Fruit fly (Drosophila melanogaster) whole organism, embryonic: ENCODE measurements around the gene Mipp2.

Experiments used
- Bgb ChIP-seq: fragments of 200-800 bp; sonication (Bioruptor generic); IDR thresholded peaks from 2 replicates; pipeline ENCODE4 v1.3.6; 2022; ENCODE audit warnings: missing biosample characterization, missing genetic modification characterization; ENCODE audit not compliant: partially characterized antibody
- CG10267 ChIP-seq: fragments of 200-800 bp; sonication (Bioruptor generic); optimal IDR thresholded peaks from 2 replicates; lab custom pipeline; 2018; ENCODE audit warnings: missing biosample characterization, mild to moderate bottlenecking, missing genetic modification characterization, moderate library complexity
- CG11398 ChIP-seq: fragments of 200-800 bp; sonication (Bioruptor generic); optimal IDR thresholded peaks from 2 replicates; lab custom pipeline; 2016; ENCODE audit warnings: missing biosample characterization, missing genetic modification characterization
- CG11504 ChIP-seq: fragments of 200-800 bp; sonication (Bioruptor generic); optimal IDR thresholded peaks from 3 replicates; lab custom pipeline; 2019; ENCODE audit warnings: missing biosample characterization, mild to moderate bottlenecking, missing genetic modification characterization, moderate library complexity
- CG12219 ChIP-seq: fragments of 200-800 bp; sonication (Bioruptor generic); optimal IDR thresholded peaks from 3 replicates; lab custom pipeline; 2018; ENCODE audit warnings: missing biosample characterization, mild to moderate bottlenecking, missing genetic modification characterization
- CG12299 ChIP-seq: fragments of 200-800 bp; sonication (Bioruptor generic); optimal IDR thresholded peaks from 2 replicates; lab custom pipeline; 2018; ENCODE audit warnings: missing biosample characterization, mild to moderate bottlenecking, missing genetic modification characterization
- CG14710 ChIP-seq: fragments of 200-800 bp; sonication (Bioruptor generic); optimal IDR thresholded peaks from 3 replicates; lab custom pipeline; 2019; ENCODE audit warnings: missing biosample characterization, mild to moderate bottlenecking, missing genetic modification characterization, moderate library complexity
- CG15601 ChIP-seq: fragments of 200-800 bp; sonication (Bioruptor generic); optimal IDR thresholded peaks from 3 replicates; lab custom pipeline; 2019; ENCODE audit warnings: missing biosample characterization, mild to moderate bottlenecking, missing genetic modification characterization, moderate library complexity
- CG18011 ChIP-seq: fragments of 200-800 bp; sonication (Bioruptor generic); optimal IDR thresholded peaks from 2 replicates; lab custom pipeline; 2017; ENCODE audit warnings: missing biosample characterization, missing genetic modification characterization, mild to moderate bottlenecking, moderate library complexity, missing genotype
- CG2199 ChIP-seq: fragments of 200-800 bp; sonication (Bioruptor generic); IDR thresholded peaks from 3 replicates; pipeline ENCODE4 v1.3.6; 2022; ENCODE audit warnings: missing biosample characterization, missing genetic modification characterization
- CG30431 ChIP-seq: fragments of 200-800 bp; sonication (Bioruptor generic); optimal IDR thresholded peaks from 2 replicates; lab custom pipeline; 2017; ENCODE audit warnings: missing biosample characterization, missing genetic modification characterization
- CG31365 ChIP-seq: fragments of 200-800 bp; sonication (Bioruptor generic); optimal IDR thresholded peaks from 2 replicates; lab custom pipeline; 2018; ENCODE audit warnings: missing biosample characterization, mild to moderate bottlenecking, missing genetic modification characterization
- CG33557 ChIP-seq: fragments of 200-800 bp; sonication (Bioruptor generic); optimal IDR thresholded peaks from 2 replicates; lab custom pipeline; 2019; ENCODE audit warnings: missing biosample characterization, mild to moderate bottlenecking, missing genetic modification characterization, moderate library complexity
- CG42726 ChIP-seq: fragments of 200-800 bp; sonication (Bioruptor generic); IDR thresholded peaks from 2 replicates; pipeline ENCODE4 v1.3.6; 2022; ENCODE audit warnings: missing biosample characterization, missing genetic modification characterization; ENCODE audit not compliant: partially characterized antibody
- CG5245 ChIP-seq: fragments of 200-800 bp; sonication (Bioruptor generic); optimal IDR thresholded peaks from 3 replicates; lab custom pipeline; 2016; ENCODE audit warnings: missing biosample characterization, missing genetic modification characterization
- CG6175 ChIP-seq: fragments of 200-800 bp; sonication (Bioruptor generic); IDR thresholded peaks from 3 replicates; pipeline ENCODE4 v1.3.6; 2022; ENCODE audit warnings: missing biosample characterization, missing genetic modification characterization
- CG6683 ChIP-seq: fragments of 200-800 bp; sonication (Bioruptor generic); optimal IDR thresholded peaks from 2 replicates; lab custom pipeline; 2017; ENCODE audit warnings: missing biosample characterization, mild to moderate bottlenecking, missing genetic modification characterization, missing genetic modification reagents
- CG6689 ChIP-seq: fragments of 200-800 bp; sonication (Bioruptor generic); IDR thresholded peaks from 2 replicates; pipeline ENCODE4 v1.3.6; 2022; ENCODE audit warnings: missing biosample characterization, missing genetic modification characterization
- CG8281 ChIP-seq: fragments of 200-800 bp; sonication (Bioruptor generic); optimal IDR thresholded peaks from 2 replicates; lab custom pipeline; 2018; ENCODE audit warnings: missing biosample characterization, mild to moderate bottlenecking, missing genetic modification characterization, moderate library complexity
- CG9797 ChIP-seq: fragments of 200-800 bp; sonication (Bioruptor generic); optimal IDR thresholded peaks from 3 replicates; lab custom pipeline; 2018; ENCODE audit warnings: missing biosample characterization, mild to moderate bottlenecking, missing genetic modification characterization
- CkIIα-i1 ChIP-seq: fragments of 200-800 bp; sonication (Bioruptor generic); IDR thresholded peaks from 2 replicates; pipeline ENCODE4 v1.3.6; 2022; ENCODE audit warnings: missing biosample characterization, missing genetic modification characterization
- Dp ChIP-seq: fragments of 200-800 bp; sonication (Bioruptor generic); optimal IDR thresholded peaks from 2 replicates; lab custom pipeline; 2018; ENCODE audit warnings: missing biosample characterization, mild to moderate bottlenecking, missing genetic modification characterization, moderate library complexity
- Dref ChIP-seq: fragments of 200-800 bp; sonication (Bioruptor generic); IDR thresholded peaks from 2 replicates; pipeline ENCODE4 v1.3.6; 2022; ENCODE audit warnings: missing biosample characterization, missing genetic modification characterization
- Ets97D ChIP-seq: fragments of 200-800 bp; sonication (Bioruptor generic); optimal IDR thresholded peaks from 3 replicates; lab custom pipeline; 2016; ENCODE audit warnings: missing biosample characterization, missing genetic modification characterization
- HLH3B ChIP-seq: fragments of 200-800 bp; sonication (Bioruptor generic); IDR thresholded peaks from 2 replicates; pipeline ENCODE4 v1.3.6; 2022; ENCODE audit warnings: missing biosample characterization, missing genetic modification characterization
- Max ChIP-seq: fragments of 200-800 bp; sonication (Bioruptor generic); optimal IDR thresholded peaks from 2 replicates; lab custom pipeline; 2016; ENCODE audit warnings: missing biosample characterization, mild to moderate bottlenecking, missing genetic modification characterization
- Myb ChIP-seq: fragments of 200-800 bp; sonication (Bioruptor generic); optimal IDR thresholded peaks from 2 replicates; lab custom pipeline; 2016; ENCODE audit warnings: missing biosample characterization, missing genetic modification characterization
- Pdp1 ChIP-seq, 2 experiments: fragments of 200-800 bp; sonication (Bioruptor generic); optimal IDR thresholded peaks; 3 replicates each; lab custom pipeline; 2016; ENCODE audit warnings: missing biosample characterization in 2 of 2, missing genetic modification characterization in 2 of 2, mild to moderate bottlenecking in 1 of 2, moderate library complexity in 1 of 2
- Ssrp ChIP-seq: fragments of 200-800 bp; sonication (Bioruptor generic); optimal IDR thresholded peaks from 2 replicates; lab custom pipeline; 2018; ENCODE audit warnings: missing biosample characterization, mild to moderate bottlenecking, missing genetic modification characterization, moderate library complexity
- Vsx1 ChIP-seq: fragments of 200-800 bp; sonication (Bioruptor generic); optimal IDR thresholded peaks from 2 replicates; lab custom pipeline; 2017; ENCODE audit warnings: missing biosample characterization, mild to moderate bottlenecking, missing genetic modification characterization, missing genetic modification reagents
- Xrp1 ChIP-seq: fragments of 200-800 bp; sonication (Bioruptor generic); IDR thresholded peaks from 2 replicates; pipeline ENCODE4 v1.3.6; 2022; ENCODE audit warnings: missing biosample characterization, missing genetic modification characterization
- caup ChIP-seq: fragments of 200-800 bp; sonication (Bioruptor generic); optimal IDR thresholded peaks from 3 replicates; lab custom pipeline; 2017; ENCODE audit warnings: missing biosample characterization, mild to moderate bottlenecking, missing genetic modification characterization, moderate library complexity; ENCODE audit not compliant: severe bottlenecking
- chn ChIP-seq: fragments of 200-800 bp; sonication (Bioruptor generic); optimal IDR thresholded peaks from 2 replicates; lab custom pipeline; 2016; ENCODE audit warnings: missing biosample characterization, missing genetic modification characterization
- crp ChIP-seq, 2 experiments: fragments of 200-800 bp; sonication (Bioruptor generic); optimal IDR thresholded peaks; 2 replicates in 1 of 2; 3 replicates in 1 of 2; lab custom pipeline; 2017; ENCODE audit warnings: missing biosample characterization in 2 of 2, missing genetic modification characterization in 2 of 2, mild to moderate bottlenecking in 1 of 2, moderate library complexity in 1 of 2
- dan ChIP-seq: fragments of 200-800 bp; sonication (Bioruptor generic); IDR thresholded peaks from 2 replicates; pipeline ENCODE4 v1.3.6; 2022; ENCODE audit warnings: missing biosample characterization, missing genetic modification characterization
- fu2 ChIP-seq: fragments of 200-800 bp; sonication (Bioruptor generic); optimal IDR thresholded peaks from 2 replicates; lab custom pipeline; 2016; ENCODE audit warnings: missing biosample characterization, missing genetic modification characterization
- hkb ChIP-seq, 2 experiments: fragments of 200-800 bp in 1 of 2; fragments of >200 bp in 1 of 2; sonication (Bioruptor generic) in 1 of 2; IDR thresholded peaks in 1 of 2; optimal IDR thresholded peaks in 1 of 2; 2 replicates each; pipeline versions ENCODE4 v1.3.6 to Lab custom; 2017 to 2022; ENCODE audit warnings: missing biosample characterization in 1 of 2, missing genetic modification characterization in 1 of 2
- pita ChIP-seq: fragments of 200-800 bp; sonication (Bioruptor generic); optimal IDR thresholded peaks from 2 replicates; lab custom pipeline; 2017; ENCODE audit warnings: missing biosample characterization, mild to moderate bottlenecking, missing genetic modification characterization
- rib ChIP-seq: fragments of 200-800 bp; sonication (Bioruptor generic); IDR thresholded peaks from 2 replicates; pipeline ENCODE4 v1.3.6; 2022; ENCODE audit warnings: missing biosample characterization, missing genetic modification characterization
- sens ChIP-seq: fragments of 200-800 bp; sonication (Bioruptor generic); peaks from one replicate; lab custom pipeline; 2016; ENCODE audit warnings: missing biosample characterization, missing genetic modification characterization
- seq ChIP-seq: fragments of 200-800 bp; sonication (Bioruptor generic); IDR thresholded peaks from 2 replicates; pipeline ENCODE4 v1.3.6; 2022; ENCODE audit warnings: missing biosample characterization, missing genetic modification characterization
- sqz ChIP-seq: fragments of 200-800 bp; sonication (Bioruptor generic); optimal IDR thresholded peaks from 3 replicates; lab custom pipeline; 2018; ENCODE audit warnings: missing biosample characterization, mild to moderate bottlenecking, missing genetic modification characterization
- stwl ChIP-seq: fragments of 200-800 bp; sonication (Bioruptor generic); optimal IDR thresholded peaks from 3 replicates; lab custom pipeline; 2018; ENCODE audit warnings: missing biosample characterization, mild to moderate bottlenecking, missing genetic modification characterization, moderate library complexity
- tap ChIP-seq: fragments of 200-800 bp; optimal IDR thresholded peaks from 3 replicates; lab custom pipeline; 2019; ENCODE audit warnings: missing biosample characterization, mild to moderate bottlenecking, missing genetic modification characterization, moderate library complexity
- tio ChIP-seq: fragments of 200-800 bp; sonication (Bioruptor generic); optimal IDR thresholded peaks from 2 replicates; lab custom pipeline; 2017; ENCODE audit warnings: missing biosample characterization, missing genetic modification characterization, inconsistent platforms
- vvl ChIP-seq: fragments of 200-800 bp; sonication (Bioruptor generic); IDR thresholded peaks from 2 replicates; pipeline ENCODE4 v1.3.6; 2022; ENCODE audit warnings: missing biosample characterization, missing genetic modification characterization

Mipp2 gene

dm6 chrX:6037180-6037946, 53.9 kb downstream of the Mipp2 start, which contains the start of the genes rux and MCTS1 (continued):
- TF ChIP-seq HLH3B (GFP tag; lab: Robert Waterston, UW) = no peak
- TF ChIP-seq hkb (optimal IDR thresholded peaks at IDR 0.05; lab: Kevin White, UChicago) = no peak
- no peak for TF ChIP-seq hkb (GFP tag; IDR thresholded peaks at IDR 0.05; lab: Robert Waterston, UW)
- TF ChIP-seq CG18011 (GFP tag; lab: Kevin White, UChicago) = peak; percentile 49
- peak; percentile 89 for TF ChIP-seq Bgb (GFP tag; lab: Robert Waterston, UW)
- peak; percentile 42 for TF ChIP-seq tio (GFP tag; lab: Kevin White, UChicago)
- no peak for TF ChIP-seq CG30431
- peak; percentile 93 for TF ChIP-seq Dref (GFP tag; lab: Robert Waterston, UW)
- no peak for TF ChIP-seq dan (GFP tag; lab: Robert Waterston, UW)
- no peak for TF ChIP-seq Max (GFP tag; lab: Kevin White, UChicago)
- TF ChIP-seq CG6689 (GFP tag; lab: Robert Waterston, UW) = no peak
- peak; percentile 80 for TF ChIP-seq CG9797 (GFP tag; lab: Kevin White, UChicago)
- TF ChIP-seq CG5245 (GFP tag; lab: Kevin White, UChicago) = peak; percentile 2
- peak; percentile 93 for TF ChIP-seq CG10267 (tag; lab: Kevin White, UChicago)
- peak; percentile 41 for TF ChIP-seq Ssrp
- no peak for TF ChIP-seq CG6683 (GFP tag; lab: Kevin White, UChicago)

- TF ChIP-seq sens (GFP tag; lab: Kevin White, UChicago) = peak; percentile 77
- no peak for TF ChIP-seq sqz (GFP tag; lab: Kevin White, UChicago)
- TF ChIP-seq Vsx1 (GFP tag; lab: Kevin White, UChicago) = peak; percentile 57
- TF ChIP-seq CG42726 (GFP tag; lab: Robert Waterston, UW) = 0 out of 2 replicates have a peak, but pooled peaks have one; percentile 9
- TF ChIP-seq chn = no peak
- TF ChIP-seq pita (GFP tag; lab: Kevin White, UChicago) = peak; percentile 78
- TF ChIP-seq Dp = no peak
- peak; percentile 46 for TF ChIP-seq CG8281 (tag; lab: Kevin White, UChicago)
- TF ChIP-seq Xrp1 (GFP tag; lab: Robert Waterston, UW) = no peak
- TF ChIP-seq seq (GFP tag; lab: Robert Waterston, UW) = no peak
- TF ChIP-seq CG6683 (GFP tag; lab: Kevin White, UChicago) = no peak
- no peak for TF ChIP-seq CG33557 (GFP tag; lab: Kevin White, UChicago)
- peak; percentile 31 for TF ChIP-seq stwl (tag; lab: Kevin White, UChicago)
- no peak for TF ChIP-seq caup (GFP tag; lab: Kevin White, UChicago)
- peak; percentile 87 for TF ChIP-seq CG31365 (tag; lab: Kevin White, UChicago)
- TF ChIP-seq CG14710 (tag; lab: Kevin White, UChicago) = peak; percentile 25
- no peak for TF ChIP-seq CG11398
- TF ChIP-seq vvl = 0 out of 2 replicates have a peak, but pooled peaks have one; percentile 13
- TF ChIP-seq tap (tag; lab: Kevin White, UChicago) = no peak
- TF ChIP-seq rib (GFP tag; lab: Robert Waterston, UW) = no peak
- TF ChIP-seq Bgb (GFP tag; lab: Robert Waterston, UW) = peak; percentile 55; the same call in 1 of the 2 replicates
- peak; percentile 32 for TF ChIP-seq CG11504 (tag; lab: Kevin White, UChicago)
- no peak for TF ChIP-seq CG12219
- TF ChIP-seq CG6175 (GFP tag; lab: Robert Waterston, UW) = no peak
- no peak for TF ChIP-seq CkIIα-i1 (GFP tag; lab: Robert Waterston, UW)
- no peak for TF ChIP-seq fu2 (GFP tag; lab: Kevin White, UChicago)
- TF ChIP-seq CG12299 (tag; lab: Kevin White, UChicago) = no peak
- TF ChIP-seq Pdp1 (GFP tag; optimal IDR thresholded peaks at IDR 0.05; lab: Kevin White, UChicago) = peak in 1 of 2 experiments; percentile 25
- TF ChIP-seq crp (GFP tag; optimal IDR thresholded peaks at IDR 0.05; lab: Kevin White, UChicago) = no peak
- TF ChIP-seq Myb (GFP tag; lab: Kevin White, UChicago) = no peak
- TF ChIP-seq CG15601 (tag; lab: Kevin White, UChicago) = peak; percentile 77
- no peak for TF ChIP-seq Ets97D (GFP tag; lab: Kevin White, UChicago)
- peak; percentile 77 for TF ChIP-seq CG2199 (GFP tag; lab: Robert Waterston, UW)
- TF ChIP-seq CG10267 (tag; lab: Kevin White, UChicago) = no peak
- TF ChIP-seq CG5245 (GFP tag; lab: Kevin White, UChicago) = no peak
Observed at dm6 chrX:6035359-6035758, 55.9 kb downstream of the Mipp2 start.
